Worm (Caenorhabditis elegans) whole organism, L4 larva: Measurements from ENCODE around the gene F41E6.17.

Experiments
- F10B5.3 ChIP-seq: sonication (generic microtip); optimal IDR thresholded peaks from 2 replicates; lab custom pipeline; 2016; ENCODE audit warnings: mild to moderate bottlenecking, missing genetic modification characterization, missing compliant biosample characterization
- F26F4.8 ChIP-seq: fragments of 200-800 bp; sonication (Bioruptor generic); conservative IDR thresholded peaks from 2 replicates; pipeline ENCODE4 v1.3.6; 2022; ENCODE audit warnings: missing genetic modification characterization, missing compliant biosample characterization
- F37D6.2 ChIP-seq: sonication (generic microtip); optimal IDR thresholded peaks from 2 replicates; lab custom pipeline; 2016; ENCODE audit warnings: mild to moderate bottlenecking, missing genetic modification characterization, missing compliant biosample characterization
- F49E8.2 ChIP-seq: sonication (generic microtip); optimal IDR thresholded peaks from 2 replicates; lab custom pipeline; 2016; ENCODE audit warnings: missing compliant biosample characterization, mild to moderate bottlenecking, missing genetic modification characterization, borderline replicate concordance
- T20F7.1 ChIP-seq: fragments of 200-800 bp; sonication (Bioruptor generic); optimal IDR thresholded peaks from 2 replicates; lab custom pipeline; 2018; ENCODE audit warnings: mild to moderate bottlenecking, missing genetic modification characterization, missing compliant biosample characterization
- T26A8.4 ChIP-seq: fragments of 200-800 bp; sonication (Bioruptor generic); IDR thresholded peaks from 2 replicates; pipeline ENCODE4 v1.3.6; 2022; ENCODE audit warnings: missing genetic modification characterization, missing compliant biosample characterization
- Y48G9A.11 ChIP-seq: fragments of 200-800 bp; sonication (Bioruptor generic); IDR thresholded peaks from 2 replicates; pipeline ENCODE4 v1.3.6; 2022; ENCODE audit warnings: missing genetic modification reagents, missing genetic modification characterization, missing compliant biosample characterization
- Y75B8A.6 ChIP-seq: fragments of 200-800 bp; sonication (Bioruptor generic); IDR thresholded peaks from 2 replicates; pipeline ENCODE4 v1.3.6; 2022; ENCODE audit warnings: missing genetic modification reagents, missing genetic modification characterization, missing compliant biosample characterization
- ZK337.2 ChIP-seq: fragments of 200-800 bp; sonication (Bioruptor generic); IDR thresholded peaks from 2 replicates; pipeline ENCODE4 v1.3.6; 2022; ENCODE audit warnings: missing genetic modification reagents, missing genetic modification characterization, missing compliant biosample characterization
- ZK546.5 ChIP-seq, 2 experiments: sonication (generic microtip); optimal IDR thresholded peaks; 2 replicates each; lab custom pipeline; 2017; ENCODE audit warnings: missing biosample characterization in 2 of 2, missing genetic modification characterization in 2 of 2
- aha-1 ChIP-seq: fragments of 150-350 bp; peaks from one replicate; lab custom pipeline; 2014; ENCODE audit warnings: missing biosample characterization, missing genetic modification characterization
- ceh-20 ChIP-seq: fragments of 200-800 bp; sonication (Bioruptor generic); IDR thresholded peaks from 2 replicates; pipeline ENCODE4 v1.3.6; 2022; ENCODE audit warnings: missing genetic modification reagents, missing genetic modification characterization, missing compliant biosample characterization
- ceh-32 ChIP-seq: sonication (generic microtip); optimal IDR thresholded peaks from 2 replicates; lab custom pipeline; 2016; ENCODE audit warnings: mild to moderate bottlenecking, missing genetic modification characterization, missing compliant biosample characterization; ENCODE audit not compliant: poor library complexity
- ceh-44 ChIP-seq: fragments of 200-800 bp; sonication (Bioruptor generic); IDR thresholded peaks from 2 replicates; pipeline ENCODE4 v1.3.6; 2022; ENCODE audit warnings: missing genetic modification reagents, missing genetic modification characterization, missing compliant biosample characterization
- ceh-62 ChIP-seq: sonication (generic microtip); optimal IDR thresholded peaks from 2 replicates; lab custom pipeline; 2017; ENCODE audit warnings: missing biosample characterization, missing genetic modification characterization
- daf-8 ChIP-seq: fragments of 200-800 bp; sonication (Bioruptor generic); IDR thresholded peaks from 2 replicates; pipeline ENCODE4 v1.3.6; 2022; ENCODE audit warnings: missing genetic modification characterization, missing compliant biosample characterization
- dmd-6 ChIP-seq: fragments of 200-800 bp; sonication (Bioruptor generic); IDR thresholded peaks from 2 replicates; pipeline ENCODE4 v1.3.6; 2022; ENCODE audit warnings: missing genetic modification reagents, missing genetic modification characterization, missing compliant biosample characterization
- dmd-8 ChIP-seq: fragments of 200-800 bp; sonication (Bioruptor generic); IDR thresholded peaks from 2 replicates; pipeline ENCODE4 v1.3.6; 2022; ENCODE audit warnings: missing genetic modification characterization, missing compliant biosample characterization
- duxl-1 ChIP-seq: sonication (generic microtip); optimal IDR thresholded peaks from 2 replicates; lab custom pipeline; 2016; ENCODE audit warnings: mild to moderate bottlenecking, missing genetic modification characterization, moderate library complexity, missing compliant biosample characterization; ENCODE audit not compliant: poor library complexity
- dve-1 ChIP-seq: sonication (generic microtip); optimal IDR thresholded peaks from 2 replicates; lab custom pipeline; 2017; ENCODE audit warnings: antibody characterized with exemption, mild to moderate bottlenecking, missing genetic modification characterization, missing compliant biosample characterization; ENCODE audit not compliant: insufficient read depth
- egl-43 ChIP-seq: fragments of 200-800 bp; sonication (Bioruptor generic); IDR thresholded peaks from 2 replicates; pipeline ENCODE4 v1.3.6; 2022; ENCODE audit warnings: missing genetic modification reagents, missing genetic modification characterization, missing compliant biosample characterization
- fos-1 ChIP-seq: fragments of 150-350 bp; optimal IDR thresholded peaks from 2 replicates; lab custom pipeline; 2014; ENCODE audit warnings: missing biosample characterization, missing genetic modification characterization
- hlh-11 ChIP-seq: fragments of 200-800 bp; sonication (Bioruptor generic); optimal IDR thresholded peaks from 2 replicates; lab custom pipeline; 2018; ENCODE audit warnings: mild to moderate bottlenecking, missing genetic modification characterization, missing compliant biosample characterization
- hmg-1.1 ChIP-seq: fragments of 200-800 bp; sonication (Bioruptor generic); IDR thresholded peaks from 2 replicates; pipeline ENCODE4 v1.3.6; 2022; ENCODE audit warnings: missing genetic modification reagents, missing genetic modification characterization, missing compliant biosample characterization
- jun-1 ChIP-seq: fragments of 150-350 bp; optimal IDR thresholded peaks from 2 replicates; lab custom pipeline; 2014; ENCODE audit warnings: missing biosample characterization, missing genetic modification reagents, missing genetic modification characterization
- lin-38 ChIP-seq: fragments of 200-800 bp; sonication (Bioruptor generic); IDR thresholded peaks from 2 replicates; pipeline ENCODE4 v1.3.6; 2022; ENCODE audit warnings: missing genetic modification reagents, missing genetic modification characterization, missing compliant biosample characterization
- lin-39 ChIP-seq: fragments of 150-350 bp; optimal IDR thresholded peaks from 2 replicates; lab custom pipeline; 2014; ENCODE audit warnings: missing biosample characterization, missing genetic modification reagents, missing genetic modification characterization
- lir-3 ChIP-seq: sonication (generic microtip); optimal IDR thresholded peaks from 2 replicates; lab custom pipeline; 2016; ENCODE audit warnings: mild to moderate bottlenecking, missing genetic modification characterization, missing compliant biosample characterization
- madf-5 ChIP-seq, 2 experiments: fragments of 200-800 bp; sonication (Bioruptor generic); IDR thresholded peaks; 2 replicates each; pipeline ENCODE4 v1.3.6; 2022; ENCODE audit warnings: missing compliant biosample characterization in 2 of 2, missing genetic modification characterization in 2 of 2
- madf-9 ChIP-seq: fragments of 200-800 bp; sonication (Bioruptor generic); conservative IDR thresholded peaks from 2 replicates; pipeline ENCODE4 v1.3.6; 2022; ENCODE audit warnings: missing genetic modification reagents, missing genetic modification characterization, missing compliant biosample characterization
- mdl-1 ChIP-seq, 2 experiments: fragments of 150-350 bp in 1 of 2; sonication (generic microtip) in 1 of 2; optimal IDR thresholded peaks; 2 replicates each; lab custom pipeline; 2014 to 2017; ENCODE audit warnings: missing biosample characterization in 2 of 2, missing genetic modification characterization in 2 of 2
- mep-1 ChIP-seq: fragments of 150-350 bp; sonication (generic microtip); optimal IDR thresholded peaks from 3 replicates; lab custom pipeline; 2014; ENCODE audit warnings: missing biosample characterization, missing genetic modification characterization
- mes-2 ChIP-seq: sonication (generic microtip); optimal IDR thresholded peaks from 2 replicates; lab custom pipeline; 2016; ENCODE audit warnings: missing genotype, mild to moderate bottlenecking, missing genetic modification characterization, missing compliant biosample characterization; ENCODE audit not compliant: poor library complexity, severe bottlenecking
- nhr-25 ChIP-seq: sonication (generic microtip); optimal IDR thresholded peaks from 2 replicates; lab custom pipeline; 2017; ENCODE audit warnings: missing genetic modification characterization, mild to moderate bottlenecking, missing compliant biosample characterization, antibody characterized with exemption, moderate library complexity, borderline replicate concordance; ENCODE audit not compliant: insufficient read depth
- nhr-28 ChIP-seq: fragments of 150-350 bp; optimal IDR thresholded peaks from 2 replicates; lab custom pipeline; 2014; ENCODE audit warnings: missing biosample characterization, missing genetic modification characterization
- nhr-76 ChIP-seq: fragments of 150-350 bp; optimal IDR thresholded peaks from 2 replicates; lab custom pipeline; 2014; ENCODE audit warnings: missing biosample characterization, missing genetic modification characterization
- nhr-77 ChIP-seq: fragments of 150-350 bp; optimal IDR thresholded peaks from 2 replicates; lab custom pipeline; 2014; ENCODE audit warnings: missing biosample characterization, missing genetic modification characterization
- snpc-1.2 ChIP-seq: fragments of 200-800 bp; sonication (Bioruptor generic); IDR thresholded peaks from 2 replicates; pipeline ENCODE4 v1.3.6; 2022; ENCODE audit warnings: missing genetic modification reagents, missing genetic modification characterization, missing compliant biosample characterization
- snpc-4 ChIP-seq: fragments of 150-350 bp; optimal IDR thresholded peaks from 2 replicates; lab custom pipeline; 2014; ENCODE audit warnings: missing biosample characterization, missing genetic modification characterization
- spr-1 ChIP-seq: sonication (generic microtip); optimal IDR thresholded peaks from 2 replicates; lab custom pipeline; 2016; ENCODE audit warnings: mild to moderate bottlenecking, missing genetic modification characterization, missing compliant biosample characterization
- spr-3 ChIP-seq: fragments of 200-800 bp; sonication (Bioruptor generic); optimal IDR thresholded peaks from 2 replicates; lab custom pipeline; 2018; ENCODE audit warnings: mild to moderate bottlenecking, missing genetic modification characterization, missing compliant biosample characterization
- tra-1 ChIP-seq: fragments of 200-800 bp; sonication (Bioruptor generic); IDR thresholded peaks from 2 replicates; pipeline ENCODE4 v1.3.6; 2022; ENCODE audit warnings: missing genetic modification reagents, missing genetic modification characterization, missing compliant biosample characterization
- unc-130 ChIP-seq: sonication (generic microtip); optimal IDR thresholded peaks from 2 replicates; lab custom pipeline; 2016; ENCODE audit warnings: missing genetic modification reagents, missing genetic modification characterization, missing compliant biosample characterization
- unc-62 ChIP-seq, 3 experiments: fragments of 150-350 bp in 1 of 3; sonication (generic microtip); optimal IDR thresholded peaks in 2 of 3; peaks in 1 of 3; 1 replicate in 1 of 3; 2 replicates in 2 of 3; lab custom pipeline; 2014 to 2017; ENCODE audit warnings: missing biosample characterization in 3 of 3, missing genetic modification characterization in 3 of 3, missing genetic modification reagents in 3 of 3, missing genotype in 1 of 3
- zag-1 ChIP-seq: fragments of 150-350 bp; optimal IDR thresholded peaks from 2 replicates; lab custom pipeline; 2014; ENCODE audit warnings: missing biosample characterization, missing genetic modification characterization
- zfp-2 ChIP-seq: sonication (generic microtip); optimal IDR thresholded peaks from 2 replicates; lab custom pipeline; 2016; ENCODE audit warnings: mild to moderate bottlenecking, missing genetic modification characterization, missing compliant biosample characterization
- zfp-3 ChIP-seq: fragments of 200-800 bp; sonication (Bioruptor generic); conservative IDR thresholded peaks from 2 replicates; pipeline ENCODE4 v1.3.6; 2022; ENCODE audit warnings: missing genetic modification reagents, missing genetic modification characterization, missing compliant biosample characterization
- ztf-11 ChIP-seq: fragments of 150-350 bp; optimal IDR thresholded peaks from 2 replicates; lab custom pipeline; 2014; ENCODE audit warnings: missing biosample characterization, missing genetic modification characterization
- ztf-7 ChIP-seq: fragments of 150-350 bp; optimal IDR thresholded peaks from 2 replicates; lab custom pipeline; 2014; ENCODE audit warnings: missing biosample characterization, missing genetic modification characterization

Gene F41E6.17

DNA sequence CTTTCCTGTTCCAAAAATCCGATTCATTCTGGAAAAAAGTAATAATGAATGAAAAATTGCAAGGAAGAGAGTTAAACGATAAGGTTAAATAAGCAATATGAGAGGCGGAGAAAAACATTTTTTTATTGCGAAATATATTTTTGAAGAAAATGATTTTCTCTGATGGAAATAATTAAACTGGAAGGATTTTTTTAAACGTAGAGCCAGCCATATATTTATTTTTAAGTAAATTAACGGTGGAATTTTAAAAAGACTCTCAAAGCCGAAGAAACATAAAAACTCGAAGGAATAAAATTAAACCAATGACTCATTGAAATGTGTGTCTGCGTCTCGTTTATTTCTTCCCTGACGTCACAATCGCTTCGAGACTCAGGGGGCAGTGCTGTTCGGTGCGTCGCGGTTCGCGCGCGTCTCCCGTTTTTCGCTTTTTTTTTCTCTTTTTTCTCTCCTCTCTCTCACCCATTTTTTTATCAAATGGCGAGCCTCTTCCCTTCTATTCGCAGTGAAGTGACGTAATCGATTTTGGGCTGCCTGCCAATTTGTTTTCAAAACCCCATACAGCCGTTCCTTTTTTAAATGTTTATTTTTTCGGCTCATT, 17.7 kb upstream of the F41E6.17 start, which contains the start of gene vps-60 (continued):
- TF ChIP-seq hmg-1.1 (GFP tag; lab: Robert Waterston, UW) (peak; percentile 92), ceh-20 (GFP tag; lab: Robert Waterston, UW) (peak; percentile 89), ztf-7 (tag; lab: Kevin White, UChicago) (peak; percentile 49), zfp-3 (GFP tag; lab: Robert Waterston, UW) (peak; percentile 55; the same call in 1 of the 2 replicates), snpc-4 (tag; lab: Kevin White, UChicago) (peak; percentile 18), egl-43 (GFP tag; lab: Robert Waterston, UW) (peak; percentile 74; the same call in 1 of the 2 replicates), aha-1 (tag; lab: Kevin White, UChicago) (peak; percentile 99), unc-62 (GFP tag; optimal IDR thresholded peaks at IDR 0.05 in 1 of 2; lab: Kevin White, UChicago) (peak in 1 of 2 experiments; percentile 96), unc-62 (tag; optimal IDR thresholded peaks at IDR 0.05; lab: Kevin White, UChicago) (no peak), madf-9 (GFP tag; lab: Robert Waterston, UW) (peak; percentile 91), ZK546.5 (tag; optimal IDR thresholded peaks at IDR 0.05; lab: Kevin White, UChicago) (no peak), Y48G9A.11 (GFP tag; lab: Robert Waterston, UW) (peak; percentile 54; the same call in 1 of the 2 replicates), tra-1 (GFP tag; lab: Robert Waterston, UW) (peak; percentile 95), fos-1 (peak; percentile 22), dmd-8 (GFP tag; lab: Robert Waterston, UW) (no peak), dve-1 (peak; percentile 98), nhr-25 (tag; lab: Kevin White, UChicago) (peak; percentile 94), ceh-62 (tag; lab: Kevin White, UChicago) (no peak), T26A8.4 (GFP tag; lab: Robert Waterston, UW) (peak; percentile 85), spr-1 (tag; lab: Kevin White, UChicago) (peak; percentile 69), dmd-6 (peak; percentile 98), mdl-1 (tag; optimal IDR thresholded peaks at IDR 0.05; lab: Kevin White, UChicago) (peak; percentile 17 to 84), zag-1 (tag; lab: Kevin White, UChicago) (no peak), unc-130 (GFP tag; lab: Kevin White, UChicago) (peak; percentile 79), jun-1 (tag; lab: Kevin White, UChicago) (peak; percentile 90), mep-1 (peak; percentile 95), nhr-77 (tag; lab: Kevin White, UChicago) (peak; percentile 95), lin-39 (tag; lab: Kevin White, UChicago) (no peak), spr-3 (GFP tag; lab: Kevin White, UChicago) (no peak), nhr-28 (tag; lab: Kevin White, UChicago) (peak; percentile 82), ZK337.2 (GFP tag; lab: Robert Waterston, UW) (no peak), F37D6.2 (tag; lab: Kevin White, UChicago) (peak; percentile 69), lir-3 (tag; lab: Kevin White, UChicago) (no peak), madf-5 (GFP tag; IDR thresholded peaks at IDR 0.05; lab: Robert Waterston, UW) (no peak), lin-38 (GFP tag; lab: Robert Waterston, UW) (peak; percentile 77), F10B5.3 (tag; lab: Kevin White, UChicago) (no peak), F49E8.2 (no peak), snpc-1.2 (GFP tag; lab: Robert Waterston, UW) (no peak), hlh-11 (tag; lab: Kevin White, UChicago) (peak; percentile 97), F26F4.8 (no peak), ztf-11 (tag; lab: Kevin White, UChicago) (no peak), zfp-2 (tag; lab: Kevin White, UChicago) (peak; percentile 70), Y75B8A.6 (no peak), ceh-32 (no peak), nhr-76 (tag; lab: Kevin White, UChicago) (peak; percentile 8), T20F7.1 (peak; percentile 84), mes-2 (tag; lab: Kevin White, UChicago) (peak; percentile 91), daf-8 (GFP tag; lab: Robert Waterston, UW) (no peak), ceh-44 (GFP tag; lab: Robert Waterston, UW) (no peak), duxl-1 (tag; lab: Kevin White, UChicago) (no peak)
